Worm (Caenorhabditis elegans) whole organism, young adult: ENCODE measurements around the gene ceh-10.

ENCODE experiments used
- B0336.3 ChIP-seq: fragments of 200-800 bp; sonication (Bioruptor generic); IDR thresholded peaks from 2 replicates; pipeline ENCODE4 v1.3.6; 2022; ENCODE audit warnings: missing genetic modification characterization, missing compliant biosample characterization
- ama-1 ChIP-seq, 3 experiments: fragments of 150-350 bp in 1 of 3; sonication (generic microtip) in 2 of 3; optimal IDR thresholded peaks; 2 replicates each; lab custom pipeline; 2014 to 2018; ENCODE audit warnings: missing biosample characterization in 2 of 3, missing genetic modification characterization in 2 of 3, missing genetic modification reagents in 2 of 3
- chd-7 ChIP-seq: sonication (generic microtip); optimal IDR thresholded peaks from 2 replicates; lab custom pipeline; 2016; ENCODE audit warnings: mild to moderate bottlenecking, missing genetic modification characterization, moderate library complexity, missing compliant biosample characterization
- dpff-1 ChIP-seq: sonication (generic microtip); optimal IDR thresholded peaks from 2 replicates; lab custom pipeline; 2017; ENCODE audit warnings: mild to moderate bottlenecking, missing genetic modification characterization, missing compliant biosample characterization
- lsl-1 ChIP-seq: fragments of 200-800 bp; sonication (Bioruptor generic); optimal IDR thresholded peaks from 2 replicates; lab custom pipeline; 2018; ENCODE audit warnings: mild to moderate bottlenecking, missing genetic modification characterization, moderate library complexity, missing compliant biosample characterization
- nhr-27 ChIP-seq: fragments of 200-800 bp; sonication (Bioruptor generic); optimal IDR thresholded peaks from 2 replicates; lab custom pipeline; 2018; ENCODE audit warnings: mild to moderate bottlenecking, missing genetic modification characterization, moderate library complexity, missing compliant biosample characterization
- pha-4 ChIP-seq: fragments of 150-350 bp; sonication (generic microtip); optimal IDR thresholded peaks from 2 replicates; lab custom pipeline; 2014; ENCODE audit warnings: missing biosample characterization, missing genetic modification reagents, missing genetic modification characterization
- sea-2 ChIP-seq: fragments of 200-800 bp; sonication (Bioruptor generic); IDR thresholded peaks from 2 replicates; pipeline ENCODE4 v1.3.6; 2022; ENCODE audit warnings: missing genetic modification characterization, missing compliant biosample characterization
- snpc-3.4 ChIP-seq: sonication (generic microtip); optimal IDR thresholded peaks from 2 replicates; lab custom pipeline; 2017; ENCODE audit warnings: missing genetic modification characterization, mild to moderate bottlenecking, missing compliant biosample characterization, antibody characterized with exemption, moderate library complexity, missing genotype, missing genetic modification reagents
- xnd-1 ChIP-seq: sonication (generic microtip); optimal IDR thresholded peaks from 2 replicates; lab custom pipeline; 2016; ENCODE audit warnings: missing genotype, missing genetic modification reagents, missing genetic modification characterization, missing compliant biosample characterization

DNA sequence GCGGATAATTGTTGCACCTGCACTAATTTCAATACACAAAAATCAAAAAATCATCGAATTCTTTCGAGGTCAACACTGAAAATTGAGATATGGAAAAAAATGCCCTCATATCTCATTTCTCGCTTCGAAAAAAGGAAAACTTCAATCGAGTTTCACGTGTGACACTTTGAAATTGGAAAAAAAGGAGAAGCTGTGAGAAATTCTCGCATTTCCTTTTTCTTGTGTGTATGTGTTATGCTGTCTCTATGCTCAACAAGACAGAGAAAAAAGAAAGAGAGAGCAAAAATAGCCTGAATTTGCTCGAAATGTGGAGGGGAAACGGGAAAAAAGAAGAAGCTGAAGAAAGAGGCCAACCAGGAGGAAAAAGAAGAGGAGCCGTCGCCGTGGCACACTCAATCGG is 47.6 kb downstream of the ceh-10 start:
- TF ChIP-seq lsl-1 (GFP tag; lab: Kevin White, UChicago) (no peak), dpff-1 (tag; lab: Kevin White, UChicago) (no peak), snpc-3.4 (tag; lab: Kevin White, UChicago) (no peak), chd-7 (tag; lab: Kevin White, UChicago) (no peak), ama-1 (optimal IDR thresholded peaks at IDR 0.05; lab: Kevin White, UChicago) (no peak), ama-1 (GFP tag; optimal IDR thresholded peaks at IDR 0.05; lab: Kevin White, UChicago) (no peak), nhr-27 (no peak), sea-2 (GFP tag; lab: Robert Waterston, UW) (no peak), xnd-1 (tag; lab: Kevin White, UChicago) (no peak), B0336.3 (GFP tag; lab: Robert Waterston, UW) (no peak), pha-4 (tag; lab: Kevin White, UChicago) (no peak)
